Worm (Caenorhabditis elegans) whole organism, L4 larva: Measurements from ENCODE around the gene gst-33.

ENCODE experiments used
- aha-1 ChIP-seq: fragments of 150-350 bp; peaks from one replicate; lab custom pipeline; 2014; ENCODE audit warnings: missing biosample characterization, missing genetic modification characterization
- aly-2 ChIP-seq: sonication (generic microtip); optimal IDR thresholded peaks from 2 replicates; lab custom pipeline; 2018; ENCODE audit warnings: missing biosample characterization, missing genetic modification characterization
- ceh-82 ChIP-seq: sonication (generic microtip); optimal IDR thresholded peaks from 2 replicates; lab custom pipeline; 2017; ENCODE audit warnings: missing biosample characterization, missing genetic modification characterization
- lin-38 ChIP-seq: fragments of 200-800 bp; sonication (Bioruptor generic); IDR thresholded peaks from 2 replicates; pipeline ENCODE4 v1.3.6; 2022; ENCODE audit warnings: missing genetic modification reagents, missing genetic modification characterization, missing compliant biosample characterization
- saeg-2 ChIP-seq: fragments of 200-800 bp; sonication (Bioruptor generic); IDR thresholded peaks from 2 replicates; pipeline ENCODE4 v1.3.6; 2022; ENCODE audit warnings: missing genetic modification reagents, missing genetic modification characterization, missing compliant biosample characterization
- set-16 ChIP-seq: fragments of 200-800 bp; sonication (Bioruptor generic); IDR thresholded peaks from 2 replicates; pipeline ENCODE4 v1.3.6; 2022; ENCODE audit warnings: missing genetic modification reagents, missing genetic modification characterization, missing compliant biosample characterization
- zfp-2 ChIP-seq: sonication (generic microtip); optimal IDR thresholded peaks from 2 replicates; lab custom pipeline; 2016; ENCODE audit warnings: mild to moderate bottlenecking, missing genetic modification characterization, missing compliant biosample characterization
- zfp-3 ChIP-seq: fragments of 200-800 bp; sonication (Bioruptor generic); conservative IDR thresholded peaks from 2 replicates; pipeline ENCODE4 v1.3.6; 2022; ENCODE audit warnings: missing genetic modification reagents, missing genetic modification characterization, missing compliant biosample characterization

ce11 chrV:3449810-3450209 lies 18.6 kb downstream of the gst-33 start:
- TF ChIP-seq aha-1 (tag; lab: Kevin White, UChicago) (no peak), aly-2 (no peak), saeg-2 (GFP tag; lab: Robert Waterston, UW) (no peak), zfp-2 (no peak), set-16 (no peak), lin-38 (no peak), zfp-3 (GFP tag; lab: Robert Waterston, UW) (no peak), ceh-82 (tag; lab: Kevin White, UChicago) (no peak)
